Fruit fly (Drosophila melanogaster): ENCODE measurements around the gene osa.

dm6 chr3R:17680639-17681302 lies 37.4 kb downstream of the osa start:
- TF ChIP-seq HmgD (GFP tag; optimal IDR thresholded peaks at IDR 0.05) (peak; percentile 5), CG9876 (GFP tag; optimal IDR thresholded peaks at IDR 0.05) (no peak), CG9437 (GFP tag; optimal IDR thresholded peaks at IDR 0.05) (peak; percentile 61), CG14667 (GFP tag; IDR thresholded peaks at IDR 0.05) (no peak), kay (GFP tag; optimal IDR thresholded peaks at IDR 0.05) (no peak), ham (GFP tag; IDR thresholded peaks at IDR 0.05) (no peak), CG18011 (GFP tag; optimal IDR thresholded peaks at IDR 0.05) (no peak), ems (GFP tag; optimal IDR thresholded peaks at IDR 0.05) (peak; percentile 38), insv (GFP tag; optimal IDR thresholded peaks at IDR 0.05) (peak in 1 of 2 experiments; percentile 15)
